Worm (Caenorhabditis elegans): ENCODE measurements around the gene B0280.7.

ce11 chrIII:7068520-7069113 is 43.1 kb downstream of the B0280.7 start, which contains the start of the genes ubc-18 and R01H2.8:
- TF ChIP-seq dmd-4 (tag; optimal IDR thresholded peaks at IDR 0.05) (no peak), lsy-2 (tag; optimal IDR thresholded peaks at IDR 0.05) (peak in 1 of 2 experiments; percentile 68), ceh-82 (tag; optimal IDR thresholded peaks at IDR 0.05) (no peak), nhr-11 (tag; optimal IDR thresholded peaks at IDR 0.05) (no peak), snpc-4 (tag; optimal IDR thresholded peaks at IDR 0.05) (no peak), nhr-6 (tag; optimal IDR thresholded peaks at IDR 0.05) (no peak), lin-13 (GFP tag; optimal IDR thresholded peaks at IDR 0.05) (no peak), aly-2 (tag; optimal IDR thresholded peaks at IDR 0.05) (no peak), nhr-12 (tag; optimal IDR thresholded peaks at IDR 0.05) (no peak)
